Worm (Caenorhabditis elegans) whole organism, L2 larva: Measurements from ENCODE around the gene Y43F8B.1.

Experiments used
- R02D3.7 ChIP-seq: fragments of 150-350 bp; optimal IDR thresholded peaks from 2 replicates; lab custom pipeline; 2014; ENCODE audit warnings: missing biosample characterization, missing genetic modification characterization
- Y55F3AM.14 ChIP-seq: fragments of 200-800 bp; sonication (Bioruptor generic); optimal IDR thresholded peaks from 2 replicates; lab custom pipeline; 2018; ENCODE audit warnings: mild to moderate bottlenecking, missing genetic modification characterization, missing compliant biosample characterization
- ZK546.5 ChIP-seq: sonication (generic microtip); optimal IDR thresholded peaks from 2 replicates; lab custom pipeline; 2017; ENCODE audit warnings: missing biosample characterization, missing genetic modification characterization
- alr-1 ChIP-seq: fragments of 150-350 bp; optimal IDR thresholded peaks from 2 replicates; lab custom pipeline; 2014; ENCODE audit warnings: missing biosample characterization, missing genetic modification characterization
- aly-2 ChIP-seq: fragments of 150-350 bp; optimal IDR thresholded peaks from 2 replicates; lab custom pipeline; 2014; ENCODE audit warnings: missing biosample characterization, missing genetic modification characterization
- ama-1 ChIP-seq: fragments of 150-350 bp; optimal IDR thresholded peaks from 2 replicates; lab custom pipeline; 2018; ENCODE audit warnings: inconsistent platforms
- blmp-1 ChIP-seq: sonication (generic microtip); optimal IDR thresholded peaks from 2 replicates; lab custom pipeline; 2017; ENCODE audit warnings: missing genetic modification characterization, mild to moderate bottlenecking, missing compliant biosample characterization, antibody characterized with exemption, moderate library complexity; ENCODE audit not compliant: insufficient read depth
- ceh-16 ChIP-seq: fragments of 150-350 bp; optimal IDR thresholded peaks from 2 replicates; lab custom pipeline; 2014; ENCODE audit warnings: missing biosample characterization, missing genetic modification characterization
- ceh-82 ChIP-seq: fragments of 150-350 bp; optimal IDR thresholded peaks from 2 replicates; lab custom pipeline; 2014; ENCODE audit warnings: missing biosample characterization, missing genetic modification characterization
- crh-2 ChIP-seq: sonication (generic microtip); optimal IDR thresholded peaks from 2 replicates; lab custom pipeline; 2017; ENCODE audit warnings: missing biosample characterization, missing genetic modification characterization
- elt-1 ChIP-seq: fragments of 150-350 bp; optimal IDR thresholded peaks from 2 replicates; lab custom pipeline; 2014; ENCODE audit warnings: missing biosample characterization, missing genetic modification characterization
- elt-3 ChIP-seq: sonication (generic microtip); optimal IDR thresholded peaks from 2 replicates; lab custom pipeline; 2017; ENCODE audit warnings: missing biosample characterization, missing genetic modification characterization
- gmeb-1 ChIP-seq: fragments of 150-350 bp; optimal IDR thresholded peaks from 2 replicates; lab custom pipeline; 2014; ENCODE audit warnings: missing biosample characterization, missing genetic modification characterization
- lin-13 ChIP-seq: fragments of 150-350 bp; optimal IDR thresholded peaks from 2 replicates; lab custom pipeline; 2014; ENCODE audit warnings: missing biosample characterization, missing genetic modification reagents, missing genetic modification characterization
- lin-39 ChIP-seq: fragments of 150-350 bp; optimal IDR thresholded peaks from 2 replicates; lab custom pipeline; 2014; ENCODE audit warnings: missing biosample characterization, missing genetic modification reagents, missing genetic modification characterization
- mbf-1 ChIP-seq: sonication (generic microtip); optimal IDR thresholded peaks from 2 replicates; lab custom pipeline; 2017; ENCODE audit warnings: missing biosample characterization, missing genetic modification characterization
- mdl-1 ChIP-seq, 2 experiments: fragments of 150-350 bp in 1 of 2; sonication (generic microtip) in 1 of 2; optimal IDR thresholded peaks; 2 replicates each; lab custom pipeline; 2017; ENCODE audit warnings: missing biosample characterization in 2 of 2, missing genetic modification characterization in 2 of 2
- nhr-10 ChIP-seq: sonication (generic microtip); optimal IDR thresholded peaks from 2 replicates; lab custom pipeline; 2017; ENCODE audit warnings: missing biosample characterization, missing genetic modification characterization
- nhr-11 ChIP-seq: fragments of 150-350 bp; optimal IDR thresholded peaks from 2 replicates; lab custom pipeline; 2014; ENCODE audit warnings: missing biosample characterization, missing genetic modification characterization
- nhr-12 ChIP-seq: fragments of 150-350 bp; optimal IDR thresholded peaks from 2 replicates; lab custom pipeline; 2014; ENCODE audit warnings: missing biosample characterization, missing genetic modification characterization
- nhr-129 ChIP-seq: fragments of 150-350 bp; optimal IDR thresholded peaks from 2 replicates; lab custom pipeline; 2014; ENCODE audit warnings: missing biosample characterization, missing genetic modification characterization
- nhr-21 ChIP-seq: fragments of 150-350 bp; optimal IDR thresholded peaks from 2 replicates; lab custom pipeline; 2014; ENCODE audit warnings: missing biosample characterization, missing genetic modification characterization
- nhr-237 ChIP-seq: fragments of 150-350 bp; optimal IDR thresholded peaks from 2 replicates; lab custom pipeline; 2014; ENCODE audit warnings: missing biosample characterization, missing genetic modification characterization
- nhr-25 ChIP-seq: fragments of 150-350 bp; sonication (generic microtip); optimal IDR thresholded peaks from 3 replicates; lab custom pipeline; 2014; ENCODE audit warnings: missing biosample characterization, missing genetic modification characterization
- nhr-77 ChIP-seq: fragments of 150-350 bp; optimal IDR thresholded peaks from 2 replicates; lab custom pipeline; 2014; ENCODE audit warnings: missing biosample characterization, missing genetic modification characterization
- sem-4 ChIP-seq: fragments of 150-350 bp; optimal IDR thresholded peaks from 2 replicates; lab custom pipeline; 2014; ENCODE audit warnings: missing biosample characterization, missing genetic modification reagents, missing genetic modification characterization
- skn-1 ChIP-seq: sonication (generic microtip); optimal IDR thresholded peaks from 2 replicates; lab custom pipeline; 2017; ENCODE audit warnings: missing biosample characterization, missing genetic modification characterization
- sma-3 ChIP-seq: sonication (generic microtip); optimal IDR thresholded peaks from 2 replicates; lab custom pipeline; 2016; ENCODE audit warnings: missing genetic modification reagents, missing genetic modification characterization, missing compliant biosample characterization
- sma-9 ChIP-seq, 2 experiments: fragments of 150-350 bp in 1 of 2; sonication (generic microtip) in 1 of 2; optimal IDR thresholded peaks; 2 replicates each; lab custom pipeline; 2014 to 2016; ENCODE audit warnings: missing genetic modification characterization in 2 of 2, mild to moderate bottlenecking in 1 of 2, missing biosample characterization in 1 of 2, missing compliant biosample characterization in 1 of 2, missing genetic modification reagents in 1 of 2, moderate library complexity in 1 of 2
- snpc-4 ChIP-seq: fragments of 150-350 bp; optimal IDR thresholded peaks from 2 replicates; lab custom pipeline; 2014; ENCODE audit warnings: missing biosample characterization, missing genetic modification characterization
- unc-39 ChIP-seq: fragments of 150-350 bp; optimal IDR thresholded peaks from 2 replicates; lab custom pipeline; 2014; ENCODE audit warnings: missing biosample characterization, missing genetic modification characterization
- unc-62 ChIP-seq: fragments of 150-350 bp; optimal IDR thresholded peaks from 2 replicates; lab custom pipeline; 2014; ENCODE audit warnings: missing biosample characterization, missing genetic modification reagents, missing genetic modification characterization
- zag-1 ChIP-seq: fragments of 150-350 bp; optimal IDR thresholded peaks from 2 replicates; lab custom pipeline; 2014; ENCODE audit warnings: missing biosample characterization, missing genetic modification characterization
- ztf-1 ChIP-seq: fragments of 200-800 bp; sonication (Bioruptor generic); conservative IDR thresholded peaks from 2 replicates; pipeline ENCODE4 v1.3.6; 2022; ENCODE audit warnings: missing genetic modification characterization, missing compliant biosample characterization
- ztf-11 ChIP-seq: sonication (generic microtip); optimal IDR thresholded peaks from 2 replicates; lab custom pipeline; 2017; ENCODE audit warnings: missing biosample characterization, missing genetic modification characterization
- ztf-4 ChIP-seq: fragments of 150-350 bp; optimal IDR thresholded peaks from 2 replicates; lab custom pipeline; 2014; ENCODE audit warnings: missing biosample characterization, missing genetic modification characterization

The Y43F8B.1 gene

ce11 chrV:19555869-19556268 is 9.9 kb upstream of the Y43F8B.1 start, which contains the start of gene oac-1:
TSS of gene oac-1 (minus strand) at chrV:19555969.
- no peak for TF ChIP-seq nhr-12 (tag; lab: Kevin White, UChicago)
- TF ChIP-seq unc-62 (GFP tag; lab: Kevin White, UChicago): no peak
- no peak for TF ChIP-seq nhr-10
- TF ChIP-seq mbf-1 (tag; lab: Kevin White, UChicago): no peak
- no peak for TF ChIP-seq Y55F3AM.14 (GFP tag; lab: Kevin White, UChicago)
- no peak for TF ChIP-seq blmp-1 (tag; lab: Kevin White, UChicago)
- no peak for TF ChIP-seq ztf-1
- no peak for TF ChIP-seq unc-39 (tag; lab: Kevin White, UChicago)
- no peak for TF ChIP-seq nhr-77 (tag; lab: Kevin White, UChicago)
- TF ChIP-seq aly-2 (tag; lab: Kevin White, UChicago): no peak
- TF ChIP-seq, all 48 proteins: peak for 0

- TF ChIP-seq skn-1 (no peak), mdl-1 (tag; optimal IDR thresholded peaks at IDR 0.05; lab: Kevin White, UChicago) (no peak), ZK546.5 (tag; lab: Kevin White, UChicago) (no peak), Y55F3AM.14 (GFP tag; lab: Kevin White, UChicago) (no peak), ceh-82 (no peak), unc-62 (GFP tag; lab: Kevin White, UChicago) (no peak), alr-1 (tag; lab: Kevin White, UChicago) (no peak), unc-39 (tag; lab: Kevin White, UChicago) (no peak), sma-9 (GFP tag; optimal IDR thresholded peaks at IDR 0.05; lab: Kevin White, UChicago) (no peak), sma-9 (tag; optimal IDR thresholded peaks at IDR 0.05; lab: Kevin White, UChicago) (no peak)
Measured at ce11 chrV:19555350-19555749, 9.3 kb upstream of the Y43F8B.1 start.

- no peak for TF ChIP-seq ztf-4 (tag; lab: Kevin White, UChicago)
- TF ChIP-seq zag-1 (tag; lab: Kevin White, UChicago): no peak
- no peak for TF ChIP-seq lin-39
- TF ChIP-seq crh-2 (tag; lab: Kevin White, UChicago): no peak
- TF ChIP-seq ceh-16 (tag; lab: Kevin White, UChicago): no peak
- TF ChIP-seq elt-3 (tag; lab: Kevin White, UChicago): no peak
- no peak for TF ChIP-seq mbf-1 (tag; lab: Kevin White, UChicago)
- TF ChIP-seq blmp-1 (tag; lab: Kevin White, UChicago): no peak
- no peak for TF ChIP-seq R02D3.7 (tag; lab: Kevin White, UChicago)
- TF ChIP-seq, all 48 proteins: peak for 0
Measured at ce11 chrV:19550294-19550693, 4.3 kb upstream of the Y43F8B.1 start.

- TF ChIP-seq ama-1 (no peak), lin-13 (GFP tag; lab: Kevin White, UChicago) (no peak), nhr-10 (no peak)
Measured at ce11 chrV:19549689-19550088, 3.7 kb upstream of the Y43F8B.1 start, which contains the start of gene Y43F8B.20. TSS of gene Y43F8B.20 (minus strand) at chrV:19549789.

ce11 chrV:19546673-19547072 is 673 bp upstream of the Y43F8B.1 start:
- TF ChIP-seq gmeb-1 (no peak), nhr-237 (tag; lab: Kevin White, UChicago) (no peak), elt-1 (tag; lab: Kevin White, UChicago) (no peak)

- no peak for TF ChIP-seq snpc-4 (tag; lab: Kevin White, UChicago)
- no peak for TF ChIP-seq skn-1
- TF ChIP-seq elt-3 (tag; lab: Kevin White, UChicago): no peak
- no peak for TF ChIP-seq ztf-11 (tag; lab: Kevin White, UChicago)
- TF ChIP-seq zag-1 (tag; lab: Kevin White, UChicago): no peak
Measured at ce11 chrV:19545026-19545425, 974 bp downstream of the Y43F8B.1 start.

ce11 chrV:19543509-19543908 is 2.5 kb downstream of the Y43F8B.1 start:
- TF ChIP-seq sem-4 (tag; lab: Kevin White, UChicago) (no peak), nhr-21 (tag; lab: Kevin White, UChicago) (no peak), lin-13 (GFP tag; lab: Kevin White, UChicago) (no peak), nhr-25 (no peak), ceh-82 (no peak), nhr-129 (tag; lab: Kevin White, UChicago) (no peak), ztf-4 (tag; lab: Kevin White, UChicago) (no peak), alr-1 (tag; lab: Kevin White, UChicago) (no peak), nhr-11 (tag; lab: Kevin White, UChicago) (no peak), skn-1 (no peak), nhr-10 (no peak), elt-3 (tag; lab: Kevin White, UChicago) (no peak), ZK546.5 (tag; lab: Kevin White, UChicago) (no peak), snpc-4 (tag; lab: Kevin White, UChicago) (no peak), lin-39 (no peak), sma-3 (GFP tag; lab: Kevin White, UChicago) (no peak), nhr-12 (tag; lab: Kevin White, UChicago) (no peak)
